Worm (Caenorhabditis elegans) whole organism, L2 larva: ENCODE measurements around the gene ifet-1.

Experiments
- R02D3.7 ChIP-seq: fragments of 150-350 bp; optimal IDR thresholded peaks from 2 replicates; lab custom pipeline; 2014; ENCODE audit warnings: missing biosample characterization, missing genetic modification characterization
- aly-2 ChIP-seq: fragments of 150-350 bp; optimal IDR thresholded peaks from 2 replicates; lab custom pipeline; 2014; ENCODE audit warnings: missing biosample characterization, missing genetic modification characterization
- elt-3 ChIP-seq: sonication (generic microtip); optimal IDR thresholded peaks from 2 replicates; lab custom pipeline; 2017; ENCODE audit warnings: missing biosample characterization, missing genetic modification characterization
- mdl-1 ChIP-seq, 2 experiments: fragments of 150-350 bp in 1 of 2; sonication (generic microtip) in 1 of 2; optimal IDR thresholded peaks; 2 replicates each; lab custom pipeline; 2017; ENCODE audit warnings: missing biosample characterization in 2 of 2, missing genetic modification characterization in 2 of 2
- nhr-10 ChIP-seq: sonication (generic microtip); optimal IDR thresholded peaks from 2 replicates; lab custom pipeline; 2017; ENCODE audit warnings: missing biosample characterization, missing genetic modification characterization
- nhr-237 ChIP-seq: fragments of 150-350 bp; optimal IDR thresholded peaks from 2 replicates; lab custom pipeline; 2014; ENCODE audit warnings: missing biosample characterization, missing genetic modification characterization
- skn-1 ChIP-seq: sonication (generic microtip); optimal IDR thresholded peaks from 2 replicates; lab custom pipeline; 2017; ENCODE audit warnings: missing biosample characterization, missing genetic modification characterization
- ztf-11 ChIP-seq: sonication (generic microtip); optimal IDR thresholded peaks from 2 replicates; lab custom pipeline; 2017; ENCODE audit warnings: missing biosample characterization, missing genetic modification characterization

- no peak for TF ChIP-seq ztf-11 (tag; lab: Kevin White, UChicago)
- TF ChIP-seq elt-3 (tag; lab: Kevin White, UChicago): no peak
- no peak for TF ChIP-seq mdl-1 (tag; optimal IDR thresholded peaks at IDR 0.05; lab: Kevin White, UChicago)
- TF ChIP-seq nhr-10 (tag; lab: Kevin White, UChicago): no peak
- no peak for TF ChIP-seq R02D3.7 (tag; lab: Kevin White, UChicago)
- no peak for TF ChIP-seq aly-2 (tag; lab: Kevin White, UChicago)
- TF ChIP-seq skn-1 (tag; lab: Kevin White, UChicago): no peak
- TF ChIP-seq nhr-237 (tag; lab: Kevin White, UChicago): no peak
Measured at ce11 chrIII:4449893-4450579, 24.9 kb downstream of the ifet-1 start, which contains the start of gene ceh-43.
